Fruit fly (Drosophila melanogaster) whole organism, wandering third instar larva: ENCODE data around the gene Eig71Ea.

Source experiments
- Abd-B ChIP-seq: fragments of >200 bp; optimal IDR thresholded peaks from 2 replicates; lab custom pipeline; 2017; ENCODE audit warnings: missing biosample characterization, missing genetic modification characterization
- HLH106 ChIP-seq: fragments of 200-800 bp; optimal IDR thresholded peaks from 3 replicates; lab custom pipeline; 2019; ENCODE audit warnings: missing biosample characterization, mild to moderate bottlenecking, missing genetic modification characterization, moderate library complexity
- Hnf4 ChIP-seq: fragments of 200-800 bp; sonication (Bioruptor generic); optimal IDR thresholded peaks from 2 replicates; lab custom pipeline; 2016; ENCODE audit warnings: missing biosample characterization, mild to moderate bottlenecking, missing genetic modification characterization
- Hr78 ChIP-seq: fragments of >200 bp; optimal IDR thresholded peaks from 2 replicates; lab custom pipeline; 2017; ENCODE audit warnings: missing biosample characterization, missing genetic modification characterization
- dsf ChIP-seq: sonication (Bioruptor generic); optimal IDR thresholded peaks from 2 replicates; lab custom pipeline; 2016; ENCODE audit warnings: missing biosample characterization, missing genetic modification characterization, borderline replicate concordance
- foxo ChIP-seq, 2 experiments: fragments of 200-800 bp; sonication (Bioruptor generic); optimal IDR thresholded peaks; 2 replicates in 1 of 2; 3 replicates in 1 of 2; lab custom pipeline; 2016 to 2017; ENCODE audit warnings: missing biosample characterization in 2 of 2, missing genetic modification characterization in 2 of 2
- fru ChIP-seq: fragments of 200-800 bp; sonication (Bioruptor generic); optimal IDR thresholded peaks from 3 replicates; lab custom pipeline; 2016; ENCODE audit warnings: missing biosample characterization, mild to moderate bottlenecking, missing genetic modification characterization
- jim ChIP-seq: fragments of 175-275, 200-325 bp; sonication (Bioruptor generic); optimal IDR thresholded peaks from 2 replicates; lab custom pipeline; 2016; ENCODE audit warnings: missing biosample characterization, mild to moderate bottlenecking, missing genetic modification characterization
- lola ChIP-seq: fragments of >200 bp; optimal IDR thresholded peaks from 2 replicates; lab custom pipeline; 2017; ENCODE audit warnings: missing biosample characterization, missing genetic modification characterization
- pan ChIP-seq: fragments of >200 bp; optimal IDR thresholded peaks from 2 replicates; lab custom pipeline; 2017
- psq ChIP-seq: fragments of 200-800 bp; sonication (Bioruptor generic); optimal IDR thresholded peaks from 3 replicates; lab custom pipeline; 2017; ENCODE audit warnings: missing biosample characterization, mild to moderate bottlenecking, missing genetic modification characterization, moderate library complexity
- sage ChIP-seq: fragments of 200-800 bp; sonication (Bioruptor generic); optimal IDR thresholded peaks from 2 replicates; lab custom pipeline; 2016; ENCODE audit warnings: missing biosample characterization, mild to moderate bottlenecking, missing genetic modification characterization
- tai ChIP-seq: sonication (Bioruptor generic); optimal IDR thresholded peaks from 2 replicates; lab custom pipeline; 2016; ENCODE audit warnings: missing biosample characterization, missing genetic modification characterization
- usp ChIP-seq: fragments of >200 bp; optimal IDR thresholded peaks from 2 replicates; lab custom pipeline; 2017; ENCODE audit warnings: missing biosample characterization, missing genetic modification characterization

DNA sequence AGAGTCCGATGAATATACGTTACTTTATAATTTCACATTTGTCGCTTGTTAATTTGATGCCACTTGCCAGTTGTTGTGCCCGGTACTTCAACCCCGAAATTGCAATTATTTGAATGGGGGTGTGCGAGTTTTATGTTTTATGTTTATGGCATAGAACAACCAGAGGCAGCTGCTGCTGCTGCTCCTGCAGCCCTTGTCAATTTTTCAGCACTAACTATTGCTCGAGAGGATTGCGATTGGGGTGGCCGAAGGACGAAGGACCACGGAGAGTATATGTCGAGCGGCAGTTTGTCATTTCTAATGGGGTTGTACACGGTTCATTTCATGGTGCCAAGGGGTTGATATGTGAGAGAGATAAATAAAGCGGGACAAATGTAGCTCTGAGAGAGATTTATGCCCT lies 25.4 kb downstream of the Eig71Ea start:
- TF ChIP-seq psq (GFP tag; lab: Kevin White, UChicago) (no peak), HLH106 (no peak), foxo (GFP tag; optimal IDR thresholded peaks at IDR 0.05; lab: Kevin White, UChicago) (no peak), pan (lab: Kevin White, UChicago) (no peak), lola (no peak), Hnf4 (GFP tag; lab: Kevin White, UChicago) (no peak), jim (GFP tag; lab: Kevin White, UChicago) (no peak), fru (GFP tag; lab: Kevin White, UChicago) (no peak), tai (GFP tag; lab: Kevin White, UChicago) (no peak), Abd-B (GFP tag; lab: Kevin White, UChicago) (no peak), usp (GFP tag; lab: Kevin White, UChicago) (no peak), sage (GFP tag; lab: Kevin White, UChicago) (no peak), Hr78 (GFP tag; lab: Kevin White, UChicago) (no peak), dsf (no peak)
